Worm (Caenorhabditis elegans) whole organism, L4 larva: ENCODE measurements around the gene C08E3.1.

ENCODE experiments used
- F37D6.2 ChIP-seq: sonication (generic microtip); optimal IDR thresholded peaks from 2 replicates; lab custom pipeline; 2016; ENCODE audit warnings: mild to moderate bottlenecking, missing genetic modification characterization, missing compliant biosample characterization
- dpl-1 ChIP-seq: fragments of 150-350 bp; optimal IDR thresholded peaks from 2 replicates; lab custom pipeline; 2014; ENCODE audit warnings: missing biosample characterization, missing genetic modification reagents, missing genetic modification characterization
- fkh-10 ChIP-seq: fragments of 150-350 bp; optimal IDR thresholded peaks from 2 replicates; lab custom pipeline; 2014; ENCODE audit warnings: missing biosample characterization, missing genetic modification reagents, missing genetic modification characterization
- nhr-11 ChIP-seq: fragments of 150-350 bp; optimal IDR thresholded peaks from 2 replicates; lab custom pipeline; 2014; ENCODE audit warnings: missing biosample characterization, missing genetic modification characterization

ce11 chrII:1650502-1650901 is 16.9 kb downstream of the C08E3.1 start, which contains the start of gene fbxb-20:
- TF ChIP-seq dpl-1 (GFP tag; lab: Kevin White, UChicago) (no peak), fkh-10 (GFP tag; lab: Kevin White, UChicago) (no peak), F37D6.2 (tag; lab: Kevin White, UChicago) (no peak), nhr-11 (tag; lab: Kevin White, UChicago) (no peak)
